Worm (Caenorhabditis elegans) whole organism, L1 larva: ENCODE results near the gene nhr-238.

ENCODE experiments used
- alr-1 ChIP-seq: fragments of 200-800 bp; sonication (Bioruptor generic); optimal IDR thresholded peaks from 2 replicates; lab custom pipeline; 2018; ENCODE audit warnings: borderline replicate concordance, mild to moderate bottlenecking, missing genetic modification characterization, missing compliant biosample characterization
- blmp-1 ChIP-seq: fragments of 150-350 bp; optimal IDR thresholded peaks from 2 replicates; lab custom pipeline; 2014; ENCODE audit warnings: missing biosample characterization, missing genetic modification characterization
- efl-1 ChIP-seq, 4 experiments: fragments of 150-350 bp; optimal IDR thresholded peaks in 3 of 4; peaks in 1 of 4; 1 replicate in 1 of 4; 2 replicates in 3 of 4; lab custom pipeline; 2014; ENCODE audit warnings: missing biosample characterization in 2 of 4, missing genetic modification characterization in 2 of 4, missing genetic modification reagents in 2 of 4
- hpl-2 ChIP-seq: fragments of 150-350 bp; optimal IDR thresholded peaks from 2 replicates; lab custom pipeline; 2014; ENCODE audit warnings: missing biosample characterization, missing genetic modification reagents, missing genetic modification characterization
- nhr-19 ChIP-seq: fragments of 200-800 bp; sonication (Bioruptor generic); conservative IDR thresholded peaks from 2 replicates; pipeline ENCODE4 v1.3.6; 2022; ENCODE audit warnings: missing genetic modification characterization, missing compliant biosample characterization
- nhr-20 ChIP-seq: sonication (generic microtip); optimal IDR thresholded peaks from 2 replicates; lab custom pipeline; 2016; ENCODE audit warnings: mild to moderate bottlenecking, missing genetic modification characterization, missing compliant biosample characterization
- nhr-85 ChIP-seq: sonication (generic microtip); peaks from one replicate; lab custom pipeline; 2016; ENCODE audit warnings: missing genetic modification characterization, inconsistent platforms, missing compliant biosample characterization
- snu-23 ChIP-seq: sonication (generic microtip); optimal IDR thresholded peaks from 2 replicates; lab custom pipeline; 2016; ENCODE audit warnings: missing genetic modification characterization, missing compliant biosample characterization
- unc-62 ChIP-seq: fragments of 150-350 bp; optimal IDR thresholded peaks from 2 replicates; lab custom pipeline; 2014; ENCODE audit warnings: missing biosample characterization, missing genetic modification reagents, missing genetic modification characterization
- zip-4 ChIP-seq: fragments of 200-800 bp; sonication (Bioruptor generic); optimal IDR thresholded peaks from 2 replicates; lab custom pipeline; 2018; ENCODE audit warnings: mild to moderate bottlenecking, missing genetic modification characterization, moderate library complexity, missing compliant biosample characterization
- ztf-4 ChIP-seq: fragments of 150-350 bp; optimal IDR thresholded peaks from 2 replicates; lab custom pipeline; 2014; ENCODE audit warnings: missing biosample characterization, missing genetic modification characterization

The nhr-238 gene

DNA sequence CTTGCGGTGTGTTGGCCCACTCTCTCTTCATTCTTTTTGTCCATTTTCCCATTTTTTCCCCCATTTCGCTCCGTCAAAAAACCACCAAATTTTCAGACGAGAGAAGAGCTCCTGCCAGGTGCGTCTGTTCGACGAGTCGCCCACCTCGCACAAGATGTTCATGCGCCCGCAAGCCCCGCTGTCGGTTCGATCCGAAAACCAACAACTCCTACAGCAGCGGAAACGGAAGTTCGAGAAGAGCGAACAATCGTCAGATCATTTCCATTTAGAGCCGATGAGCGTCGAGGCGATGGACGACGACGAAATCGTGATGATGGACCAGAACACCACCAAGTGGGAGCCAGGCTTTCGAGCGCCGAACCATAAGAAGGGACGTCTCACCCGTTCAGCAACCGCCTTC is 46.0 kb downstream of the nhr-238 start:
- no peak for TF ChIP-seq blmp-1 (tag; lab: Kevin White, UChicago)

DNA sequence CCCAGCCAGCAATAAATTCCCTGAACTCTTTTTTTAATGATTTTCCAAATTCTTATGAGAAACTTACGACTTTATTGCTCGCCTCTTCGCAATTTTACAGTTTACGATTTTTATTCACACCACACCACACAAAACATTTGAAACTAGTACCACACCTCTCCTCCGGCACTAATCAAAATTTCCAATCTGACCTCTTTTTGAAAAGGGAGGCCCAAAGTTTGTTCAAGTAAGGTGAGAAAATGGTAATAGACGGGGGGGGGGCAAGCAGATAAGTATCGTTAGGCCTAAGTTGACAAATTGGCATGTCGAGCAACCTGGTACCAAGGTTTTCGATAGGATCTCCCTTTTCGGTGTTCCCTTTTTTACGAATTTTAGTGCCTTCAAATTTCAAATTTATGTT is 49.4 kb downstream of the nhr-238 start:
- TF ChIP-seq zip-4 (GFP tag; lab: Kevin White, UChicago) (no peak), efl-1 (optimal IDR thresholded peaks at IDR 0.05; lab: Kevin White, UChicago) (no peak), efl-1 (GFP tag; optimal IDR thresholded peaks at IDR 0.05 in 1 of 2; lab: Kevin White, UChicago) (peak in 1 of 2 experiments; percentile 53), snu-23 (GFP tag; lab: Kevin White, UChicago) (no peak), nhr-19 (GFP tag; lab: Robert Waterston, UW) (no peak), nhr-85 (tag; lab: Kevin White, UChicago) (peak; percentile 71), alr-1 (tag; lab: Kevin White, UChicago) (no peak), ztf-4 (tag; lab: Kevin White, UChicago) (no peak), nhr-20 (no peak), unc-62 (GFP tag; lab: Kevin White, UChicago) (no peak)

DNA sequence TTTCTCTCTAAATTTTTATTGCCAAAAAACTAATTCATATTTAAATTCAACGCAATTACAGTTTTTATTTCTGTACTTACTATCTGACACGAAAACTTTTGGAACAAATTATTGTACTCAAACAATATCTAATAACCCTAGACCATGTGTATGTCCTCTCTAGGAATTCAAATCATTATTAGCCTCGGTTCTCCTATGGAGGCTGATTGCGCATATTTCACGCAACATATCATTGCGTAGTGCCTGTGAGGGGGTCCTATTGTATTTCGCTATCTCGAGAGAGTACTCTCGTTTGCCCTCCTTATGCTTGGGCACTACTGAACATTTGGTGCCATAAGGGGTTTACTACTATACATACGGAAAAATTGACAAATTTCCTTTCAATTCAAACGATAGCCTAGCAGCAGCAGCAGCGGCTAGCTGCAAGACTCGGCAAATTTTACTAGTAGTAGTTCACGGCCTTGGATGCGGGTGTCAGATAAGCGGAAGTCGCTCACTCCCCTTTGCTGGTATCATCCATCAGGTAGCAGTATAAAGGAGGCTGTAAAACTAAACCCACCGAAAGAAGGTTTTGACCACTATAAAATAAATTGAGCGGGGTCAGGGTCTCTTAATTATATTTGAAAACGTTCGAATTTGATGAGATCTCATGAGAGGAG is 50.5 kb downstream of the nhr-238 start:
- TF ChIP-seq hpl-2 (GFP tag; lab: Kevin White, UChicago): no peak
- peak; percentile 50 for TF ChIP-seq nhr-85 (tag; lab: Kevin White, UChicago)
- TF ChIP-seq efl-1 (optimal IDR thresholded peaks at IDR 0.05; lab: Kevin White, UChicago): no peak
- TF ChIP-seq efl-1 (GFP tag; optimal IDR thresholded peaks at IDR 0.05 in 1 of 2; lab: Kevin White, UChicago): peak in 1 of 2 experiments; percentile 18
